Worm (Caenorhabditis elegans) whole organism, mixed stage, embryonic: ENCODE results near the gene dylt-2.

Experiments
- ces-1 ChIP-seq: fragments of 150-350 bp; optimal IDR thresholded peaks from 2 replicates; lab custom pipeline; 2014; ENCODE audit warnings: missing biosample characterization, missing genetic modification reagents, missing genetic modification characterization
- elt-3 ChIP-seq: fragments of 150-350 bp; optimal IDR thresholded peaks from 2 replicates; lab custom pipeline; 2014; ENCODE audit warnings: missing biosample characterization, missing genetic modification characterization
- lin-13 ChIP-seq: fragments of 150-350 bp; optimal IDR thresholded peaks from 2 replicates; lab custom pipeline; 2014; ENCODE audit warnings: missing biosample characterization, missing genetic modification characterization
- lin-32 ChIP-seq: fragments of 200-800 bp; sonication (Bioruptor generic); optimal IDR thresholded peaks from 2 replicates; lab custom pipeline; 2018; ENCODE audit warnings: mild to moderate bottlenecking, missing genetic modification characterization, missing compliant biosample characterization
- lsy-2 ChIP-seq: fragments of 150-350 bp; optimal IDR thresholded peaks from 2 replicates; lab custom pipeline; 2014; ENCODE audit warnings: missing biosample characterization, missing genetic modification characterization
- mep-1 ChIP-seq: fragments of 150-350 bp; optimal IDR thresholded peaks from 2 replicates; lab custom pipeline; 2017; ENCODE audit warnings: missing biosample characterization, missing genetic modification reagents, missing genetic modification characterization, inconsistent platforms
- nhr-12 ChIP-seq: fragments of 150-350 bp; optimal IDR thresholded peaks from 2 replicates; lab custom pipeline; 2014; ENCODE audit warnings: missing biosample characterization, missing genetic modification characterization
- unc-39 ChIP-seq: fragments of 150-350 bp; optimal IDR thresholded peaks from 2 replicates; lab custom pipeline; 2014; ENCODE audit warnings: missing biosample characterization, missing genetic modification characterization
- unc-62 ChIP-seq: fragments of 150-350 bp; optimal IDR thresholded peaks from 2 replicates; lab custom pipeline; 2014; ENCODE audit warnings: missing biosample characterization, missing genetic modification reagents, missing genetic modification characterization
- ztf-11 ChIP-seq: fragments of 150-350 bp; optimal IDR thresholded peaks from 2 replicates; lab custom pipeline; 2014; ENCODE audit warnings: missing biosample characterization, missing genetic modification characterization

ce11 chrX:8961120-8961834 lies 21.3 kb upstream of the dylt-2 start, which contains the start of gene aexr-3:
- TF ChIP-seq ztf-11 (tag; lab: Kevin White, UChicago): no peak
- no peak for TF ChIP-seq lin-13 (tag; lab: Kevin White, UChicago)
- no peak for TF ChIP-seq mep-1 (tag; lab: Kevin White, UChicago)
- no peak for TF ChIP-seq elt-3 (tag; lab: Kevin White, UChicago)
- TF ChIP-seq lin-32 (GFP tag; lab: Kevin White, UChicago): no peak
- TF ChIP-seq unc-39: no peak
- no peak for TF ChIP-seq nhr-12 (tag; lab: Kevin White, UChicago)
- no peak for TF ChIP-seq unc-62 (GFP tag; lab: Kevin White, UChicago)
- no peak for TF ChIP-seq lsy-2 (tag; lab: Kevin White, UChicago)
- no peak for TF ChIP-seq ces-1 (GFP tag; lab: Kevin White, UChicago)
